Worm (Caenorhabditis elegans): ENCODE measurements around the gene M03C11.1.

- TF ChIP-seq ceh-2 (tag; optimal IDR thresholded peaks at IDR 0.05) (no peak), elt-2 (tag; optimal IDR thresholded peaks at IDR 0.05) (no peak), pha-4 (tag; optimal IDR thresholded peaks at IDR 0.05) (no peak), lin-11 (tag; optimal IDR thresholded peaks at IDR 0.05) (no peak), nhr-11 (tag; optimal IDR thresholded peaks at IDR 0.05) (no peak), ama-1 (optimal IDR thresholded peaks at IDR 0.05) (no peak), eyg-1 (tag; optimal IDR thresholded peaks at IDR 0.05) (no peak), ceh-22 (tag; optimal IDR thresholded peaks at IDR 0.05) (no peak), zip-5 (tag; optimal IDR thresholded peaks at IDR 0.05) (no peak), ceh-34 (tag; optimal IDR thresholded peaks at IDR 0.05) (no peak), pag-3 (tag; optimal IDR thresholded peaks at IDR 0.05; ENCODE audit: borderline replicate concordance) (no peak), hlh-30 (tag; optimal IDR thresholded peaks at IDR 0.05; ENCODE audit: insufficient read depth) (no peak), pqm-1 (tag; optimal IDR thresholded peaks at IDR 0.05) (no peak)
Observed at ce11 chrIII:10383804-10384203, 12.1 kb downstream of the M03C11.1 start.

Data from whole organism, late embryonic.